Fruit fly (Drosophila melanogaster) whole organism, adult: Measurements from ENCODE around the gene CG7567.

Source experiments
- CG11617 ChIP-seq: fragments of 200-800 bp; sonication (Bioruptor generic); optimal IDR thresholded peaks from 2 replicates; lab custom pipeline; 2017; ENCODE audit warnings: mild to moderate bottlenecking, missing biosample characterization, missing genetic modification reagents, missing genetic modification characterization
- CG12768 ChIP-seq: fragments of 200-800 bp; sonication (Bioruptor generic); optimal IDR thresholded peaks from 2 replicates; lab custom pipeline; 2017; ENCODE audit warnings: missing biosample characterization, missing genetic modification characterization, mild to moderate bottlenecking, moderate library complexity, missing genetic modification reagents
- CG14711 ChIP-seq: fragments of 200-800 bp; sonication (Bioruptor generic); optimal IDR thresholded peaks from 2 replicates; lab custom pipeline; 2018; ENCODE audit warnings: missing biosample characterization, mild to moderate bottlenecking, missing genetic modification characterization, moderate library complexity
- CG1620 ChIP-seq: fragments of 200-800 bp; sonication (Bioruptor generic); optimal IDR thresholded peaks from 2 replicates; lab custom pipeline; 2016; ENCODE audit warnings: missing biosample characterization, missing genetic modification characterization
- CG33017 ChIP-seq: fragments of 200-800 bp; sonication (Bioruptor generic); optimal IDR thresholded peaks from 2 replicates; lab custom pipeline; 2018; ENCODE audit warnings: missing biosample characterization, mild to moderate bottlenecking, missing genetic modification characterization, moderate library complexity
- CG5204 ChIP-seq: fragments of 200-800 bp; sonication (Bioruptor generic); optimal IDR thresholded peaks from 2 replicates; lab custom pipeline; 2016; ENCODE audit warnings: missing biosample characterization, missing genetic modification characterization
- CG7045 ChIP-seq: fragments of 200-800 bp; sonication (Bioruptor generic); optimal IDR thresholded peaks from 2 replicates; lab custom pipeline; 2017; ENCODE audit warnings: missing biosample characterization, mild to moderate bottlenecking, missing genetic modification characterization
- CG7101 ChIP-seq: fragments of 200-800 bp; sonication (Bioruptor generic); optimal IDR thresholded peaks from 2 replicates; lab custom pipeline; 2018; ENCODE audit warnings: missing biosample characterization, mild to moderate bottlenecking, missing genetic modification characterization, moderate library complexity
- Clk ChIP-seq: fragments of 200-800 bp; sonication (Bioruptor generic); optimal IDR thresholded peaks from 2 replicates; lab custom pipeline; 2017; ENCODE audit warnings: missing biosample characterization, missing genetic modification characterization
- Crg-1 ChIP-seq: fragments of 200-800 bp; sonication (Bioruptor generic); optimal IDR thresholded peaks from 2 replicates; lab custom pipeline; 2016; ENCODE audit warnings: missing biosample characterization, missing genetic modification characterization
- Hr96 ChIP-seq: fragments of 200-800 bp; sonication (Bioruptor generic); optimal IDR thresholded peaks from 2 replicates; lab custom pipeline; 2016; ENCODE audit warnings: missing biosample characterization, missing genetic modification characterization
- Mnt ChIP-seq: fragments of 200-800 bp; sonication (Bioruptor generic); optimal IDR thresholded peaks from 2 replicates; lab custom pipeline; 2016; ENCODE audit warnings: missing biosample characterization, mild to moderate bottlenecking, missing genetic modification characterization
- bab1 ChIP-seq: fragments of 200-800 bp; sonication (Bioruptor generic); optimal IDR thresholded peaks from 3 replicates; lab custom pipeline; 2019; ENCODE audit warnings: missing biosample characterization, mild to moderate bottlenecking, missing genetic modification characterization, moderate library complexity
- cic ChIP-seq: fragments of 200-800 bp; sonication (Bioruptor generic); optimal IDR thresholded peaks from 2 replicates; lab custom pipeline; 2017; ENCODE audit warnings: missing biosample characterization, mild to moderate bottlenecking, missing genetic modification characterization, moderate library complexity
- cnc ChIP-seq, 2 experiments: fragments of >200 bp; optimal IDR thresholded peaks; 2 replicates each; lab custom pipeline; 2017
- kay ChIP-seq: fragments of 200-800 bp; sonication (Bioruptor generic); peaks from one replicate; lab custom pipeline; 2016; ENCODE audit warnings: missing biosample characterization, missing genetic modification characterization, borderline replicate concordance
- ovo ChIP-seq: fragments of 200-800 bp; sonication (Bioruptor generic); optimal IDR thresholded peaks from 2 replicates; lab custom pipeline; 2016; ENCODE audit warnings: missing biosample characterization, missing genetic modification characterization
- pad ChIP-seq: fragments of 200-800 bp; sonication (Bioruptor generic); optimal IDR thresholded peaks from 3 replicates; lab custom pipeline; 2017; ENCODE audit warnings: missing biosample characterization, missing genetic modification characterization, mild to moderate bottlenecking, moderate library complexity, missing genetic modification reagents
- tj ChIP-seq: fragments of 200-800 bp; sonication (Bioruptor generic); optimal IDR thresholded peaks from 3 replicates; lab custom pipeline; 2017; ENCODE audit warnings: missing biosample characterization, mild to moderate bottlenecking, missing genetic modification characterization, moderate library complexity
- toe ChIP-seq: fragments of 200-800 bp; sonication (Bioruptor generic); optimal IDR thresholded peaks from 2 replicates; lab custom pipeline; 2016; ENCODE audit warnings: missing biosample characterization, missing genetic modification characterization

Gene CG7567

dm6 chr3R:29572040-29572648 lies 15.8 kb downstream of the CG7567 start:
- TF ChIP-seq CG7101 (tag; lab: Kevin White, UChicago) (no peak), bab1 (GFP tag; lab: Kevin White, UChicago) (no peak), pad (peak; percentile 38), Clk (no peak), CG33017 (tag; lab: Kevin White, UChicago) (no peak), Crg-1 (no peak), cnc (optimal IDR thresholded peaks at IDR 0.05; lab: Kevin White, UChicago) (no peak), CG1620 (GFP tag; lab: Kevin White, UChicago) (no peak), CG12768 (GFP tag; lab: Kevin White, UChicago) (no peak)

dm6 chr3R:29570239-29570814 lies 17.6 kb downstream of the CG7567 start:
- no peak for TF ChIP-seq cnc (optimal IDR thresholded peaks at IDR 0.05; lab: Kevin White, UChicago)
- TF ChIP-seq CG11617 (GFP tag; lab: Kevin White, UChicago): no peak
- TF ChIP-seq Crg-1: no peak
- no peak for TF ChIP-seq CG12768 (GFP tag; lab: Kevin White, UChicago)
- TF ChIP-seq Hr96: no peak
- TF ChIP-seq CG33017 (tag; lab: Kevin White, UChicago): no peak
- no peak for TF ChIP-seq Mnt (GFP tag; lab: Kevin White, UChicago)
- no peak for TF ChIP-seq toe (GFP tag; lab: Kevin White, UChicago)
- no peak for TF ChIP-seq pad
- TF ChIP-seq CG7045 (GFP tag; lab: Kevin White, UChicago): no peak
- no peak for TF ChIP-seq bab1 (GFP tag; lab: Kevin White, UChicago)

dm6 chr3R:29566997-29567670 lies 20.8 kb downstream of the CG7567 start:
- TF ChIP-seq cnc (optimal IDR thresholded peaks at IDR 0.05; lab: Kevin White, UChicago) (no peak), CG7045 (GFP tag; lab: Kevin White, UChicago) (no peak), kay (no peak), pad (no peak), toe (GFP tag; lab: Kevin White, UChicago) (no peak), CG33017 (tag; lab: Kevin White, UChicago) (no peak), CG7101 (tag; lab: Kevin White, UChicago) (no peak), Crg-1 (no peak), tj (GFP tag; lab: Kevin White, UChicago) (no peak), CG14711 (no peak)

- peak; percentile 86 for TF ChIP-seq kay
- TF ChIP-seq CG7101 (tag; lab: Kevin White, UChicago): no peak
- TF ChIP-seq CG1620 (GFP tag; lab: Kevin White, UChicago): no peak
- no peak for TF ChIP-seq CG5204
- TF ChIP-seq toe (GFP tag; lab: Kevin White, UChicago): no peak
- peak; percentile 2 for TF ChIP-seq cic (GFP tag; lab: Kevin White, UChicago)
- TF ChIP-seq ovo: no peak
- TF ChIP-seq tj (GFP tag; lab: Kevin White, UChicago): no peak
- no peak for TF ChIP-seq CG7045 (GFP tag; lab: Kevin White, UChicago)
- no peak for TF ChIP-seq CG11617 (GFP tag; lab: Kevin White, UChicago)
- no peak for TF ChIP-seq cnc (optimal IDR thresholded peaks at IDR 0.05; lab: Kevin White, UChicago)
- TF ChIP-seq pad: no peak
- no peak for TF ChIP-seq CG33017 (tag; lab: Kevin White, UChicago)
- no peak for TF ChIP-seq Crg-1
- no peak for TF ChIP-seq bab1 (GFP tag; lab: Kevin White, UChicago)
- no peak for TF ChIP-seq Hr96
Observed at dm6 chr3R:29565744-29566143, 22.2 kb downstream of the CG7567 start.

dm6 chr3R:29562579-29562978 lies 25.3 kb downstream of the CG7567 start:
- no peak for TF ChIP-seq pad
- no peak for TF ChIP-seq CG14711
- TF ChIP-seq CG33017 (tag; lab: Kevin White, UChicago): no peak
- TF ChIP-seq CG7045 (GFP tag; lab: Kevin White, UChicago): no peak
- TF ChIP-seq kay: no peak
- no peak for TF ChIP-seq Crg-1
- TF ChIP-seq bab1 (GFP tag; lab: Kevin White, UChicago): no peak
- no peak for TF ChIP-seq Clk
- TF ChIP-seq CG5204: no peak
- TF ChIP-seq tj (GFP tag; lab: Kevin White, UChicago): no peak
- TF ChIP-seq ovo: no peak
- TF ChIP-seq Mnt (GFP tag; lab: Kevin White, UChicago): no peak
- no peak for TF ChIP-seq CG12768 (GFP tag; lab: Kevin White, UChicago)
- TF ChIP-seq toe (GFP tag; lab: Kevin White, UChicago): no peak

dm6 chr3R:29560418-29560817 lies 27.5 kb downstream of the CG7567 start:
- TF ChIP-seq Hr96 (no peak), pad (no peak), Clk (no peak)
